Fruit fly (Drosophila melanogaster): ENCODE data around the gene nSyb.

Gene nSyb

dm6 chr3L:1628176-1628866, 9.2 kb downstream of the nSyb start, which contains the start of gene CG13928 (continued):
- no peak for TF ChIP-seq pan (optimal IDR thresholded peaks at IDR 0.05)
- no peak for TF ChIP-seq pan (GFP tag; optimal IDR thresholded peaks at IDR 0.05 in 1 of 2, IDR thresholded peaks at IDR 0.05 in 1 of 2)
- TF ChIP-seq Meics (GFP tag; optimal IDR thresholded peaks at IDR 0.05): no peak
- no peak for TF ChIP-seq Ssrp (tag; optimal IDR thresholded peaks at IDR 0.05)
- no peak for TF ChIP-seq bsh (GFP tag; optimal IDR thresholded peaks at IDR 0.05)
- peak; percentile 34 for TF ChIP-seq CG18599 (GFP tag; optimal IDR thresholded peaks at IDR 0.05)
- TF ChIP-seq CTCF (GFP tag; optimal IDR thresholded peaks at IDR 0.05): no peak
- 0 out of 2 replicates have a peak, but pooled peaks have one; percentile 18 for TF ChIP-seq sna (GFP tag; IDR thresholded peaks at IDR 0.05; ENCODE audit: partially characterized antibody)
- 0 out of 3 replicates have a peak, but pooled peaks have one; percentile 11 for TF ChIP-seq knrl (GFP tag; IDR thresholded peaks at IDR 0.05; ENCODE audit: partially characterized antibody)
- peak; percentile 14 for TF ChIP-seq CG12155 (GFP tag; optimal IDR thresholded peaks at IDR 0.05)
- TF ChIP-seq Dip2 (GFP tag; IDR thresholded peaks at IDR 0.05): no peak
- peak; percentile 23 for TF ChIP-seq nom (GFP tag; optimal IDR thresholded peaks at IDR 0.05)
- TF ChIP-seq Trl (optimal IDR thresholded peaks at IDR 0.05): peak; percentile 24 to 53
- TF ChIP-seq Trl (GFP tag; optimal IDR thresholded peaks at IDR 0.05): no peak
- no peak for TF ChIP-seq Mrtf (GFP tag; IDR thresholded peaks at IDR 0.05)
- TF ChIP-seq CG9876 (GFP tag; optimal IDR thresholded peaks at IDR 0.05): no peak
- TF ChIP-seq repo (GFP tag; optimal IDR thresholded peaks at IDR 0.05): no peak
- TF ChIP-seq eyg (GFP tag; optimal IDR thresholded peaks at IDR 0.05): no peak
- TF ChIP-seq row (GFP tag; IDR thresholded peaks at IDR 0.05): peak; percentile 62
- no peak for TF ChIP-seq Sin3A (optimal IDR thresholded peaks at IDR 0.05)
- no peak for TF ChIP-seq CG13296 (GFP tag; optimal IDR thresholded peaks at IDR 0.05)
- TF ChIP-seq CG8478 (optimal IDR thresholded peaks at IDR 0.05): peak; percentile 11
- TF ChIP-seq nerfin-2 (GFP tag; IDR thresholded peaks at IDR 0.05; ENCODE audit: partially characterized antibody): no peak
- no peak for TF ChIP-seq sqz (GFP tag; optimal IDR thresholded peaks at IDR 0.05)
- TF ChIP-seq Nf-YB (GFP tag; optimal IDR thresholded peaks at IDR 0.05): no peak
- TF ChIP-seq sd (tag; optimal IDR thresholded peaks at IDR 0.05): no peak
- no peak for TF ChIP-seq slou (GFP tag; optimal IDR thresholded peaks at IDR 0.05)
- no peak for TF ChIP-seq stwl (tag; optimal IDR thresholded peaks at IDR 0.05)
- no peak for TF ChIP-seq wor (GFP tag; IDR thresholded peaks at IDR 0.05)
- TF ChIP-seq bigmax (GFP tag; optimal IDR thresholded peaks at IDR 0.05): peak; percentile 81
- TF ChIP-seq NfI (GFP tag; optimal IDR thresholded peaks at IDR 0.05): no peak
- peak; percentile 66 for TF ChIP-seq Jarid2 (GFP tag; optimal IDR thresholded peaks at IDR 0.05)
- no peak for TF ChIP-seq HmgZ (tag; optimal IDR thresholded peaks at IDR 0.05)
- no peak for TF ChIP-seq Doc2 (GFP tag; IDR thresholded peaks at IDR 0.05)
- no peak for TF ChIP-seq gt (GFP tag; IDR thresholded peaks at IDR 0.05)
- peak; percentile 77 for TF ChIP-seq cg (GFP tag; optimal IDR thresholded peaks at IDR 0.05)
- no peak for TF ChIP-seq CG17359 (tag; optimal IDR thresholded peaks at IDR 0.05)
- no peak for TF ChIP-seq CG14441 (GFP tag; IDR thresholded peaks at IDR 0.05)
- peak; percentile 19 for TF ChIP-seq CG10543 (GFP tag; optimal IDR thresholded peaks at IDR 0.05)
- no peak for TF ChIP-seq tup (GFP tag; optimal IDR thresholded peaks at IDR 0.05)
- TF ChIP-seq Myb (GFP tag; optimal IDR thresholded peaks at IDR 0.05): no peak
- no peak for TF ChIP-seq Ets65A (GFP tag)
- peak; percentile 75; the same call in 1 of the 2 replicates for TF ChIP-seq seq (GFP tag; IDR thresholded peaks at IDR 0.05)
- no peak for TF ChIP-seq CG13287 (GFP tag; IDR thresholded peaks at IDR 0.05; ENCODE audit: partially characterized antibody)
- TF ChIP-seq Lpt (GFP tag; optimal IDR thresholded peaks at IDR 0.05): no peak
- no peak for TF ChIP-seq CG17912 (GFP tag; optimal IDR thresholded peaks at IDR 0.05)
- no peak for TF ChIP-seq Side (GFP tag; optimal IDR thresholded peaks at IDR 0.05)
- no peak for TF ChIP-seq Abd-B (GFP tag; optimal IDR thresholded peaks at IDR 0.05)
- TF ChIP-seq TFAM (GFP tag; optimal IDR thresholded peaks at IDR 0.05): no peak
- TF ChIP-seq ssp (GFP tag; IDR thresholded peaks at IDR 0.05): no peak
- TF ChIP-seq klu (GFP tag; IDR thresholded peaks at IDR 0.05): no peak
- no peak for TF ChIP-seq Lhr (GFP tag; optimal IDR thresholded peaks at IDR 0.05)
